Worm (Caenorhabditis elegans): ENCODE data around the gene ifg-1.

DNA sequence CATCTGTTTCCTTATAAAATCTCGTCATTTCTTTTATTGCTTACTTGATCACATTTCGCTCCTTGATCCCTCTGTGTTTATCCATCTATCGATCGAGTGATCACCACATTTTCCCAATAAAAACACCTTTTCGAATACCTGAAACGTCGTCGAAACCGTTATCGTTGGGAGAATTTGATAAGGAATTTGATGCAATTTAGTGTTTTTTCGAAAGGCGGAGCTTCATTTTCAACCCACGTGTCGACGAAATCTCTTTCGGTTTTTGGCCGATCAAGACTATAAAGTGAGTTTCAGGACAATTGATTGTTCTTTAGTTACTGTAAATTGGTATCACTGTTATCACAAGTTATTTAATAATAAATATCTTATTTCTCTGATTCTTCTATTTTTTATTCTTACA, 47.6 kb downstream of the ifg-1 start, which contains the start of gene srdh-1:
- TF ChIP-seq mep-1 (tag; optimal IDR thresholded peaks at IDR 0.05) (no peak), unc-62 (GFP tag; optimal IDR thresholded peaks at IDR 0.05) (no peak), sptf-1 (tag; optimal IDR thresholded peaks at IDR 0.05) (no peak), unc-39 (tag; optimal IDR thresholded peaks at IDR 0.05) (no peak), hlh-1 (tag; optimal IDR thresholded peaks at IDR 0.05) (no peak), lin-13 (tag; optimal IDR thresholded peaks at IDR 0.05) (no peak), elt-3 (tag; optimal IDR thresholded peaks at IDR 0.05) (no peak), nhr-76 (tag; optimal IDR thresholded peaks at IDR 0.05) (no peak), ztf-11 (tag; optimal IDR thresholded peaks at IDR 0.05) (no peak), nhr-237 (tag; optimal IDR thresholded peaks at IDR 0.05) (no peak)
